Worm (Caenorhabditis elegans): Measurements from ENCODE around the gene R12G8.1.

R12G8.1 gene

DNA sequence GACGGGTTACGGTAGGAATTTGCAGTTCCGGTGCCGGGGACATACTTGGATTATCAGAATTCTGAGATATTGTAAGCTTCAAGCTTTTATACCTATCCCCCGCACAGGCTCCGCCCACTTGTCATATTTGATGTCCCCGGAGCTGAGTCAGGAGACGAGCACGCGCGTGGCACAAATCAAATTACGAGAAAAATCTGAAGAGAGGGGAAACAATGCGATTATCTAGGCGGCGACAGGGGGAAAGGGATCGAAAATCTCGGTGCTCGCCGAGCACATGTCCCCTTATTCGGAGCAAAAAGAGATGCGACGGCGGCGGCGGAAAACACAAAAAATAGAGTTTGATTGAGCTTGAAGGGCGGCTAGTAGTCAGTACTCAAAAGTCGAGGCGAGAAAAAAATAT, at the start of gene R12G8.1:
R12G8.1 (minus strand) TSS at position 63 of the 400 bp plus-strand sequence.
- TF ChIP-seq unc-39 (tag; optimal IDR thresholded peaks at IDR 0.05) = no peak
- no peak for TF ChIP-seq nhr-2 (tag; optimal IDR thresholded peaks at IDR 0.05)
- TF ChIP-seq unc-120 (tag; optimal IDR thresholded peaks at IDR 0.05; ENCODE audit: poor library complexity, severe bottlenecking) = no peak
- TF ChIP-seq ceh-43 (GFP tag; optimal IDR thresholded peaks at IDR 0.05) = no peak
- TF ChIP-seq nhr-76 (tag; optimal IDR thresholded peaks at IDR 0.05) = no peak
- TF ChIP-seq drap-1 (GFP tag; optimal IDR thresholded peaks at IDR 0.05) = peak; percentile 44
- TF ChIP-seq ces-1 (GFP tag; optimal IDR thresholded peaks at IDR 0.05) = peak; percentile 82
- no peak for TF ChIP-seq snpc-4 (tag; optimal IDR thresholded peaks at IDR 0.05)

DNA sequence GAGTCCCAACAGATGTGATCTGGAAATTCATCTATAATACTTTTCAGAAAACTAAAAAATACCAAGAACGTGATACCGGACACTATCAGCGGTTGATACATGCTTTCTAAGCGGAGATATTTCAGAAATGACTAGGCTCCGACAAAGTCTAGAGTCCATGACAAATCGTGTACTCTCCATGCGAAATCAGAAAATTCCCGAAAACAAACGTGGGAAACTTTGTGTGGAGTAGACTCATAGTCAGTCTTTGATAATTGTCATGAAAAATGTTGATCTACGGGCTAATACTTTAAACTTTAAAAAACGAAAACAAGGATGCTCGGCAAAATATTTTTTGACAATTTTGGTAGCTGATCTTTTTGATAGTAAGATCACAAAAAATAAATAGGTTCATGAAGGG, 49.7 kb upstream of the R12G8.1 start, which contains the start of gene srx-18:
srx-18 (minus strand) TSS at position 101 of the 400 bp plus-strand sequence.
- no peak for TF ChIP-seq M03D4.4 (tag; optimal IDR thresholded peaks at IDR 0.05)
- no peak for TF ChIP-seq unc-39 (tag; optimal IDR thresholded peaks at IDR 0.05)
- TF ChIP-seq mls-2 (tag; optimal IDR thresholded peaks at IDR 0.05) = no peak
- TF ChIP-seq ceh-43 (GFP tag; optimal IDR thresholded peaks at IDR 0.05) = no peak
- TF ChIP-seq nhr-237 (tag; optimal IDR thresholded peaks at IDR 0.05) = no peak
- no peak for TF ChIP-seq mab-5 (tag; optimal IDR thresholded peaks at IDR 0.05)
- TF ChIP-seq flh-1 (GFP tag; optimal IDR thresholded peaks at IDR 0.05) = no peak
- no peak for TF ChIP-seq sem-2 (GFP tag; optimal IDR thresholded peaks at IDR 0.05)
- no peak for TF ChIP-seq hlh-1 (tag; optimal IDR thresholded peaks at IDR 0.05)
- TF ChIP-seq mep-1 (tag; optimal IDR thresholded peaks at IDR 0.05) = no peak
- TF ChIP-seq cnd-1 (tag; optimal IDR thresholded peaks at IDR 0.05) = no peak

- no peak for TF ChIP-seq M03D4.4 (tag; optimal IDR thresholded peaks at IDR 0.05)
- no peak for TF ChIP-seq mab-5 (tag; optimal IDR thresholded peaks at IDR 0.05)
- no peak for TF ChIP-seq ceh-43 (GFP tag; optimal IDR thresholded peaks at IDR 0.05)
- no peak for TF ChIP-seq mep-1 (tag; optimal IDR thresholded peaks at IDR 0.05)
- no peak for TF ChIP-seq sptf-1 (tag; optimal IDR thresholded peaks at IDR 0.05)
- TF ChIP-seq bed-3 (GFP tag; optimal IDR thresholded peaks at IDR 0.05) = no peak
- TF ChIP-seq ceh-83 (GFP tag; optimal IDR thresholded peaks at IDR 0.05) = no peak
- no peak for TF ChIP-seq ztf-11 (tag; optimal IDR thresholded peaks at IDR 0.05)
- no peak for TF ChIP-seq elt-3 (tag; optimal IDR thresholded peaks at IDR 0.05)
- TF ChIP-seq elt-1 (tag; optimal IDR thresholded peaks at IDR 0.05; ENCODE audit: borderline replicate concordance, insufficient read depth) = no peak
- TF ChIP-seq sem-2 (GFP tag; optimal IDR thresholded peaks at IDR 0.05) = no peak
- no peak for TF ChIP-seq nhr-2 (tag; optimal IDR thresholded peaks at IDR 0.05)
- no peak for TF ChIP-seq blmp-1 (tag; optimal IDR thresholded peaks at IDR 0.05)
Measured at ce11 chrV:17795655-17796054, 46.6 kb upstream of the R12G8.1 start, which contains the start of gene srh-288. srh-288 (minus strand) TSS chrV:17795755.

DNA sequence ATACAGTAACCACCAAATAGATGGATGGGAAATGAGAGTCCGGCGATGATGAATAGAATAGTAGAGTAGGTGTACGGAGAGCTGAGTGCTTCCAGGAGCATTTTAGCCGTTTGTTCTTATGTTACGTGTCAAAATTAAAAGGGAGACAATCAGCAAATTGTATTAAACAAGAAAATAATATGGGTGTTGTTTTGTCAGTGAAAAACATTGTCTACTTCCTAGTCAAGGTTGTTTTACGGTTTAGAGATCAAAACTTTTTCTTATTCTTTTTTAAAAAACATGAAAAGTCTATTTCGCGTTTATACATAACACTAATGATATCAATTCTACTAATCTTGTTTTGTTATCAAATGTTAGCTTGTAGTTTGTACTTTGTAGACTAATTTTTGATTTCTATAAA, 44.9 kb upstream of the R12G8.1 start, which contains the start of gene srh-289:
srh-289 (minus strand) TSS at position 101 of the 400 bp plus-strand sequence.
- TF ChIP-seq nhr-76 (tag; optimal IDR thresholded peaks at IDR 0.05) = no peak
- no peak for TF ChIP-seq ham-2 (GFP tag; optimal IDR thresholded peaks at IDR 0.05)
- no peak for TF ChIP-seq lin-13 (tag; optimal IDR thresholded peaks at IDR 0.05)
- no peak for TF ChIP-seq lsy-2 (tag; optimal IDR thresholded peaks at IDR 0.05)
- no peak for TF ChIP-seq unc-120 (tag; optimal IDR thresholded peaks at IDR 0.05; ENCODE audit: poor library complexity, severe bottlenecking)
- no peak for TF ChIP-seq blmp-1 (tag; optimal IDR thresholded peaks at IDR 0.05)

ce11 chrV:17790191-17790590, 41.1 kb upstream of the R12G8.1 start, which contains the start of gene srh-290:
srh-290 (plus strand) TSS chrV:17790491.
- TF ChIP-seq tbx-8 (GFP tag; optimal IDR thresholded peaks at IDR 0.05) (no peak), drap-1 (GFP tag; optimal IDR thresholded peaks at IDR 0.05) (no peak), nhr-12 (tag; optimal IDR thresholded peaks at IDR 0.05) (no peak), mls-2 (tag; optimal IDR thresholded peaks at IDR 0.05) (no peak), ceh-43 (GFP tag; optimal IDR thresholded peaks at IDR 0.05) (no peak), elt-1 (tag; optimal IDR thresholded peaks at IDR 0.05; ENCODE audit: borderline replicate concordance, insufficient read depth) (no peak), nhr-28 (tag; optimal IDR thresholded peaks at IDR 0.05) (no peak), mab-5 (tag; optimal IDR thresholded peaks at IDR 0.05) (no peak), ham-2 (GFP tag; optimal IDR thresholded peaks at IDR 0.05) (no peak), unc-62 (GFP tag; optimal IDR thresholded peaks at IDR 0.05) (no peak), pha-4 (tag; optimal IDR thresholded peaks at IDR 0.05) (no peak), nhr-76 (tag; optimal IDR thresholded peaks at IDR 0.05) (no peak), cnd-1 (tag; optimal IDR thresholded peaks at IDR 0.05) (no peak)
